Fruit fly (Drosophila melanogaster): ENCODE data around the gene sov.

Gene sov

dm6 chrX:6775622-6776021, 19.5 kb downstream of the sov start (continued):
- no peak for TF ChIP-seq vri (GFP tag; optimal IDR thresholded peaks at IDR 0.05)
- TF ChIP-seq CG6276 (GFP tag; optimal IDR thresholded peaks at IDR 0.05), result no peak
- no peak for TF ChIP-seq Hr39 (GFP tag; optimal IDR thresholded peaks at IDR 0.05)
- no peak for TF ChIP-seq fd85E (GFP tag; optimal IDR thresholded peaks at IDR 0.05)
- no peak for TF ChIP-seq Gug (GFP tag; IDR thresholded peaks at IDR 0.05)
- TF ChIP-seq CG8119 (GFP tag; IDR thresholded peaks at IDR 0.05), result no peak
- no peak for TF ChIP-seq Hr4 (GFP tag; optimal IDR thresholded peaks at IDR 0.05)
- TF ChIP-seq CG11762 (GFP tag; optimal IDR thresholded peaks at IDR 0.05; ENCODE audit: insufficient read depth), result no peak
- peak; percentile 21 for TF ChIP-seq CG6808 (GFP tag; optimal IDR thresholded peaks at IDR 0.05)
- no peak for TF ChIP-seq Sox14 (GFP tag; optimal IDR thresholded peaks at IDR 0.05)
- peak in 1 of 2 experiments; percentile 21 for TF ChIP-seq ss (GFP tag; optimal IDR thresholded peaks at IDR 0.05)

dm6 chrX:6776274-6776673, 20.2 kb downstream of the sov start:
- TF ChIP-seq Sox15 (GFP tag; optimal IDR thresholded peaks at IDR 0.05), result no peak
- TF ChIP-seq Ets21C (GFP tag; optimal IDR thresholded peaks at IDR 0.05), result no peak
- peak; percentile 92 for TF ChIP-seq svp (GFP tag)
- TF ChIP-seq CG10669 (GFP tag; optimal IDR thresholded peaks at IDR 0.05), result no peak

- TF ChIP-seq Hr4 (GFP tag; optimal IDR thresholded peaks at IDR 0.05), result no peak
- no peak for TF ChIP-seq CG6276 (GFP tag; optimal IDR thresholded peaks at IDR 0.05)
- no peak for TF ChIP-seq topi (GFP tag; optimal IDR thresholded peaks at IDR 0.05)
- TF ChIP-seq Gug (GFP tag; IDR thresholded peaks at IDR 0.05), result no peak
- TF ChIP-seq fkh (GFP tag; optimal IDR thresholded peaks at IDR 0.05), result no peak
- no peak for TF ChIP-seq CG34406 (GFP tag; optimal IDR thresholded peaks at IDR 0.05)
- no peak for TF ChIP-seq CG6792 (GFP tag; optimal IDR thresholded peaks at IDR 0.05)
- TF ChIP-seq fd85E (GFP tag; optimal IDR thresholded peaks at IDR 0.05), result no peak
- no peak for TF ChIP-seq CG15336 (GFP tag; IDR thresholded peaks at IDR 0.05)
- TF ChIP-seq Eip78C (GFP tag), result no peak
- no peak for TF ChIP-seq dsx (GFP tag; optimal IDR thresholded peaks at IDR 0.05; ENCODE audit: poor library complexity, severe bottlenecking)
- TF ChIP-seq CG11762 (GFP tag; optimal IDR thresholded peaks at IDR 0.05; ENCODE audit: insufficient read depth), result no peak
- no peak for TF ChIP-seq CG7368 (GFP tag; optimal IDR thresholded peaks at IDR 0.05)
- TF ChIP-seq CG32006 (GFP tag; optimal IDR thresholded peaks at IDR 0.05), result no peak
- no peak for TF ChIP-seq OdsH (GFP tag; optimal IDR thresholded peaks at IDR 0.05)
- TF ChIP-seq Sox14 (GFP tag; optimal IDR thresholded peaks at IDR 0.05), result no peak
- no peak for TF ChIP-seq CG10631 (GFP tag; optimal IDR thresholded peaks at IDR 0.05)
- TF ChIP-seq lz (GFP tag; optimal IDR thresholded peaks at IDR 0.05), result no peak
- no peak for TF ChIP-seq Smox (GFP tag; optimal IDR thresholded peaks at IDR 0.05)
Observed at dm6 chrX:6776934-6777333, 20.8 kb downstream of the sov start.

- TF ChIP-seq acj6 (GFP tag; optimal IDR thresholded peaks at IDR 0.05) (peak; percentile 87), CG6163 (GFP tag; IDR thresholded peaks at IDR 0.05) (peak; percentile 87), Ets96B (tag; optimal IDR thresholded peaks at IDR 0.05) (peak; percentile 95), CG1621 (tag; optimal IDR thresholded peaks at IDR 0.05) (peak; percentile 92), CG3032 (tag; optimal IDR thresholded peaks at IDR 0.05) (peak; percentile 93), CG11294 (GFP tag; IDR thresholded peaks at IDR 0.05) (0 out of 2 replicates have a peak, but pooled peaks have one; percentile 25), topi (GFP tag; optimal IDR thresholded peaks at IDR 0.05) (peak; percentile 93), CG8119 (GFP tag; IDR thresholded peaks at IDR 0.05) (peak; percentile 83), ss (GFP tag; optimal IDR thresholded peaks at IDR 0.05) (peak; percentile 83 to 92), CG15336 (GFP tag; IDR thresholded peaks at IDR 0.05) (peak; percentile 76), OdsH (GFP tag; optimal IDR thresholded peaks at IDR 0.05) (peak; percentile 88), net (GFP tag; optimal IDR thresholded peaks at IDR 0.05) (peak; percentile 84), dsx (GFP tag; optimal IDR thresholded peaks at IDR 0.05; ENCODE audit: poor library complexity, severe bottlenecking) (peak; percentile 93), Hr4 (GFP tag; optimal IDR thresholded peaks at IDR 0.05) (peak; percentile 83), CG9139 (GFP tag; optimal IDR thresholded peaks at IDR 0.05) (peak; percentile 72), Eip93F (GFP tag; optimal IDR thresholded peaks at IDR 0.05) (peak; percentile 41), esn (GFP tag; optimal IDR thresholded peaks at IDR 0.05) (peak; percentile 92), CG11762 (GFP tag; optimal IDR thresholded peaks at IDR 0.05; ENCODE audit: insufficient read depth) (peak; percentile 87), Hr39 (GFP tag; optimal IDR thresholded peaks at IDR 0.05) (peak; percentile 91), vri (GFP tag; optimal IDR thresholded peaks at IDR 0.05) (peak; percentile 81), Sox14 (GFP tag; optimal IDR thresholded peaks at IDR 0.05) (peak; percentile 91), Blimp-1 (GFP tag; optimal IDR thresholded peaks at IDR 0.05) (peak; percentile 58), CG10631 (GFP tag; optimal IDR thresholded peaks at IDR 0.05) (peak; percentile 91), Eip75B (GFP tag; optimal IDR thresholded peaks at IDR 0.05) (peak; percentile 90), achi (GFP tag; optimal IDR thresholded peaks at IDR 0.05) (peak; percentile 88), CG6792 (GFP tag; optimal IDR thresholded peaks at IDR 0.05) (peak; percentile 89), fd59A (GFP tag; optimal IDR thresholded peaks at IDR 0.05) (peak; percentile 90), Gug (GFP tag; IDR thresholded peaks at IDR 0.05) (peak; percentile 56), CG34406 (GFP tag; optimal IDR thresholded peaks at IDR 0.05) (peak; percentile 84), dac (GFP tag; optimal IDR thresholded peaks at IDR 0.05) (peak; percentile 71)
Observed at dm6 chrX:6777394-6777793, 21.3 kb downstream of the sov start.

Measured in whole organism, prepupa.